Worm (Caenorhabditis elegans) whole organism, L4 larva: ENCODE data around the gene Y37A1A.4.

ENCODE experiments used
- ZK337.2 ChIP-seq: fragments of 200-800 bp; sonication (Bioruptor generic); IDR thresholded peaks from 2 replicates; pipeline ENCODE4 v1.3.6; 2022; ENCODE audit warnings: missing genetic modification reagents, missing genetic modification characterization, missing compliant biosample characterization
- ZK546.5 ChIP-seq, 2 experiments: sonication (generic microtip); optimal IDR thresholded peaks; 2 replicates each; lab custom pipeline; 2017; ENCODE audit warnings: missing biosample characterization in 2 of 2, missing genetic modification characterization in 2 of 2

DNA sequence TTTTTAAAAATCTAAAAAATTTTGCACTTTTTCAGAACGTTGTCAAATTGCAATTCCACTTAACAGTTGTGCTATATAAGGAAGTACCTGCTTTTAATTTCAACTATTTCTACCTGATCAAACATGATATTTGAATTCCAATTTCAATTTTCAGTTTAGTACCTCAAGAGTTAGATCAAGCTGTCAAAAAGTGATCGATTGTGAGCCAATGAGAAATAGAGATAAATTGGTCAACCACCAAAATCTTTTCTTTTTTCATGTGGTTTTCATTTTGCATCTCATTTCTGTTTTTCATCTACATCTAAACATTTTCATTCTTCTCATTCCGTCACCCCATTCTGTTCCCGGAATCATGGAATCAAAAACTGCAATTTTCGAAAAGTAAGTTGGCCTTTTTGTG lies 54.6 kb downstream of the Y37A1A.4 start, which contains the start of gene egl-23:
- TF ChIP-seq ZK337.2 (GFP tag; lab: Robert Waterston, UW), result no peak
- no peak for TF ChIP-seq ZK546.5 (tag; optimal IDR thresholded peaks at IDR 0.05; lab: Kevin White, UChicago)
